Fruit fly (Drosophila melanogaster) whole organism: Measurements from ENCODE around the gene CG17378.

Source experiments
- CG8478 ChIP-seq: fragments of >200 bp; optimal IDR thresholded peaks from 2 replicates; lab custom pipeline; 2018; ENCODE audit warnings: inconsistent platforms
- EcR ChIP-seq, 2 experiments: fragments of >200 bp; optimal IDR thresholded peaks; 2 replicates each; lab custom pipeline; 2017; ENCODE audit warnings: missing biosample characterization in 2 of 2, missing genetic modification characterization in 2 of 2, missing genetic modification reagents in 2 of 2
- psq ChIP-seq: fragments of >200 bp; optimal IDR thresholded peaks from 2 replicates; lab custom pipeline; 2017

DNA sequence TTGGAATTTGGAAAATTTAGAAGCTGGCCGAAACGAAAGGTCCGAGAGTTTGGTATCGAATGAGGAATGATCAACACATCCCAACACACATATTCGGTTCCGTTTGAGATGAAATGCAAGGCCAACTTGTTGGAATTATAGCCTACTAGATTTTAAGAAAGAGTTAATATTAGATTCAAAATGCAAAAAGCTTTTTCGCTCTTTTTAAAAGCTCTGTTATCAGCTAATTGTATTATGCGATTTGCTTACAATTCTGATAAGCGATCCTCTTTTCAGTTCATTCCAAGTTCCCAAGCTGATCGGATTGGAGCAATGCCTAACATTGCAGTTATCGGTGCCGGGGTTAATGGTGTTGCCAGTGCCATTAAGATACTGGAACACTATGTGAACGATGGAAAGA, 28.9 kb downstream of the CG17378 start, which contains the start of the genes CG17377 and Daao2:
- no peak for TF ChIP-seq EcR (GFP tag; optimal IDR thresholded peaks at IDR 0.05; lab: Kevin White, UChicago)
- TF ChIP-seq CG8478 (lab: Kevin White, UChicago) = no peak
- TF ChIP-seq psq (lab: Kevin White, UChicago) = no peak
